Worm (Caenorhabditis elegans) whole organism, midembryonic: ENCODE results near the gene clc-24.

ENCODE experiments used
- T22C8.4 ChIP-seq: fragments of 200-800 bp; sonication (Bioruptor generic); IDR thresholded peaks from 2 replicates; pipeline ENCODE4 v1.3.6; 2022; ENCODE audit warnings: missing genetic modification characterization, missing compliant biosample characterization
- cog-1 ChIP-seq: sonication (generic microtip); optimal IDR thresholded peaks from 2 replicates; lab custom pipeline; 2016; ENCODE audit warnings: missing genetic modification characterization, missing compliant biosample characterization
- flt-1 ChIP-seq: fragments of 200-800 bp; sonication (Bioruptor generic); IDR thresholded peaks from 2 replicates; pipeline ENCODE4 v1.3.6; 2022; ENCODE audit warnings: missing genetic modification characterization, missing compliant biosample characterization
- klf-2 ChIP-seq: fragments of 200-800 bp; sonication (Bioruptor generic); conservative IDR thresholded peaks from 2 replicates; pipeline ENCODE4 v1.3.6; 2022; ENCODE audit warnings: missing genetic modification reagents, missing genetic modification characterization, missing compliant biosample characterization
- med-1 ChIP-seq: sonication (generic microtip); optimal IDR thresholded peaks from 2 replicates; lab custom pipeline; 2017; ENCODE audit warnings: missing genetic modification characterization, mild to moderate bottlenecking, missing compliant biosample characterization, antibody characterized with exemption, missing genetic modification reagents; ENCODE audit not compliant: insufficient read depth
- ref-1 ChIP-seq: fragments of 200-800 bp; sonication (Bioruptor generic); conservative IDR thresholded peaks from 2 replicates; pipeline ENCODE4 v1.3.6; 2022; ENCODE audit warnings: missing genetic modification reagents, missing genetic modification characterization, missing compliant biosample characterization
- tab-1 ChIP-seq: fragments of 200-800 bp; sonication (Bioruptor generic); IDR thresholded peaks from 2 replicates; pipeline ENCODE4 v1.3.6; 2022; ENCODE audit warnings: missing genetic modification characterization, missing compliant biosample characterization
- ztf-23 ChIP-seq: fragments of 200-800 bp; sonication (Bioruptor generic); IDR thresholded peaks from 2 replicates; pipeline ENCODE4 v1.3.6; 2022; ENCODE audit warnings: missing genetic modification reagents, missing genetic modification characterization, missing compliant biosample characterization
- ztf-29 ChIP-seq: fragments of 200-800 bp; sonication (Bioruptor generic); IDR thresholded peaks from 2 replicates; pipeline ENCODE4 v1.3.6; 2022; ENCODE audit warnings: missing genetic modification reagents, missing genetic modification characterization, missing compliant biosample characterization

clc-24 gene

ce11 chrIII:1056989-1057687, 47.3 kb downstream of the clc-24 start:
- peak; percentile 54 for TF ChIP-seq T22C8.4 (GFP tag; lab: Robert Waterston, UW)

ce11 chrIII:1058074-1058473, 48.2 kb downstream of the clc-24 start:
- TF ChIP-seq med-1 (GFP tag; lab: Kevin White, UChicago) = no peak
- TF ChIP-seq T22C8.4 (GFP tag; lab: Robert Waterston, UW) = peak; percentile 84

DNA sequence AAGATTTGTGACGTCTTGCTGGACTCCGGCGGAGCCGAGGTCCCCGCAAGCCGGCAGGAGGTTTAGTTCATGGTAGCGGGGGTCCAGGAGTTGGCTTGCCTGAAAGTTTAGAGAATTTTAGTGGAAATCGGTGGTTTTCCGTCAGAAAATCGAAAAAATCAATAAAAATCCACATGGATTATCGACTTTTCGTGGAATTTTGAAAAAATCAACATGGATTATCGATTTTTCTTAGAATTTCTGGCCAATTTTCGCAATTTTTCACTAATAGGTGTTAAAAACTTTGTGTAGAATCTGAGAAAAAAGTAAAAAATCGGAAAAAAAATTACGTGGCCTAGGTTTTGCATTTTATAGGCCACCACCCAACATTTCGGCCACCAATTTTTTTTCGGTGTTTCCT, 49.0 kb downstream of the clc-24 start:
- no peak for TF ChIP-seq tab-1 (GFP tag; lab: Robert Waterston, UW)
- TF ChIP-seq cog-1 (tag; lab: Kevin White, UChicago) = no peak
- no peak for TF ChIP-seq klf-2 (GFP tag; lab: Robert Waterston, UW)
- TF ChIP-seq ztf-29 (GFP tag; lab: Robert Waterston, UW) = no peak
- TF ChIP-seq ref-1 (GFP tag; lab: Robert Waterston, UW) = no peak
- no peak for TF ChIP-seq ztf-23 (GFP tag; lab: Robert Waterston, UW)
- TF ChIP-seq T22C8.4 (GFP tag; lab: Robert Waterston, UW) = no peak
- no peak for TF ChIP-seq flt-1 (GFP tag; lab: Robert Waterston, UW)
- TF ChIP-seq med-1 (GFP tag; lab: Kevin White, UChicago) = no peak

DNA sequence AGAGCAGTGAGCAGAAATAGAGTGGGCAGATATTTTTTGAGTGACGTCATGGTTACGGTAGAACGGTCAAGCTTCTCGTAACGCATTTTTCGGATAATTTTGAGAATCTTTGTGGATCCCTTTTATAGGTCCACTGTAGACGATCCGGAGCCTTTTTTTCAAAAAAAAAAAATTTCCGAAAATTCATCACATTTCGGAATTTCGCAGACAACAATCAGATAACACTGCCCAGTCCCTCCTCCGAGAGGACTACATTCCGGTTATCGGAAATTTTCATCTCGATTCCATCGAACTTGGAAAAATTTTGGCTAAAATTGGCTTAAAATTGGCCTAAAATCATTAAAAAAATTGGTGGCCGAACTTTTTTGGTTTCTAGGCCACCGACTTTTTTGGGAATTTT, 50.1 kb downstream of the clc-24 start, which contains the start of gene BE0003N10.6:
Gene BE0003N10.6 (minus strand): TSS at position 101 of the 400 bp plus-strand sequence.
- no peak for TF ChIP-seq flt-1 (GFP tag; lab: Robert Waterston, UW)
- no peak for TF ChIP-seq cog-1 (tag; lab: Kevin White, UChicago)
- TF ChIP-seq tab-1 (GFP tag; lab: Robert Waterston, UW) = no peak
- TF ChIP-seq klf-2 (GFP tag; lab: Robert Waterston, UW) = no peak
- no peak for TF ChIP-seq ztf-29 (GFP tag; lab: Robert Waterston, UW)
- no peak for TF ChIP-seq ref-1 (GFP tag; lab: Robert Waterston, UW)
- TF ChIP-seq T22C8.4 (GFP tag; lab: Robert Waterston, UW) = no peak
- no peak for TF ChIP-seq ztf-23 (GFP tag; lab: Robert Waterston, UW)
- TF ChIP-seq med-1 (GFP tag; lab: Kevin White, UChicago) = no peak
